Fruit fly (Drosophila melanogaster) whole organism, wandering third instar larva: ENCODE data around the gene Gyc76C.

Source experiments
- Abd-B ChIP-seq: fragments of >200 bp; optimal IDR thresholded peaks from 2 replicates; lab custom pipeline; 2017; ENCODE audit warnings: missing biosample characterization, missing genetic modification characterization
- Mio ChIP-seq: sonication (Bioruptor generic); optimal IDR thresholded peaks from 2 replicates; lab custom pipeline; 2016; ENCODE audit warnings: missing biosample characterization, missing genetic modification characterization
- foxo ChIP-seq, 2 experiments: fragments of 200-800 bp; sonication (Bioruptor generic); optimal IDR thresholded peaks; 2 replicates in 1 of 2; 3 replicates in 1 of 2; lab custom pipeline; 2016 to 2017; ENCODE audit warnings: missing biosample characterization in 2 of 2, missing genetic modification characterization in 2 of 2
- sv ChIP-seq: fragments of 200-800 bp; sonication (Bioruptor generic); optimal IDR thresholded peaks from 3 replicates; lab custom pipeline; 2016; ENCODE audit warnings: missing biosample characterization, missing genetic modification characterization

dm6 chr3L:19792717-19793437 lies 492 bp downstream of the Gyc76C start:
- no peak for TF ChIP-seq Abd-B (GFP tag; lab: Kevin White, UChicago)
- TF ChIP-seq Mio (GFP tag; lab: Kevin White, UChicago), result no peak
- TF ChIP-seq sv (GFP tag; lab: Kevin White, UChicago), result no peak
- TF ChIP-seq foxo (GFP tag; optimal IDR thresholded peaks at IDR 0.05; lab: Kevin White, UChicago), result no peak
